Worm (Caenorhabditis elegans) whole organism, young adult: Measurements from ENCODE around the gene F32F2.4.

ENCODE experiments used
- B0261.1 ChIP-seq: sonication (generic microtip); optimal IDR thresholded peaks from 2 replicates; lab custom pipeline; 2016; ENCODE audit warnings: mild to moderate bottlenecking, missing genetic modification characterization, moderate library complexity, missing compliant biosample characterization
- ama-1 ChIP-seq, 3 experiments: fragments of 150-350 bp in 1 of 3; sonication (generic microtip) in 2 of 3; optimal IDR thresholded peaks; 2 replicates each; lab custom pipeline; 2014 to 2018; ENCODE audit warnings: missing biosample characterization in 2 of 3, missing genetic modification characterization in 2 of 3, missing genetic modification reagents in 2 of 3
- bed-1 ChIP-seq: fragments of 200-800 bp; sonication (Bioruptor generic); IDR thresholded peaks from 2 replicates; pipeline ENCODE4 v1.3.6; 2022; ENCODE audit warnings: missing genetic modification reagents, missing genetic modification characterization, missing compliant biosample characterization
- cebp-2 ChIP-seq: fragments of 200-800 bp; sonication (Bioruptor generic); IDR thresholded peaks from 2 replicates; pipeline ENCODE4 v1.3.6; 2022; ENCODE audit warnings: missing genetic modification characterization, missing compliant biosample characterization
- dpff-1 ChIP-seq: sonication (generic microtip); optimal IDR thresholded peaks from 2 replicates; lab custom pipeline; 2017; ENCODE audit warnings: mild to moderate bottlenecking, missing genetic modification characterization, missing compliant biosample characterization
- ekl-4 ChIP-seq: fragments of 200-800 bp; sonication (Bioruptor generic); IDR thresholded peaks from 2 replicates; pipeline ENCODE4 v1.3.6; 2022; ENCODE audit warnings: missing genetic modification reagents, missing genetic modification characterization, missing compliant biosample characterization
- him-1 ChIP-seq: sonication (generic microtip); optimal IDR thresholded peaks from 2 replicates; lab custom pipeline; 2016; ENCODE audit warnings: missing genotype, missing genetic modification reagents, missing genetic modification characterization, missing compliant biosample characterization
- hlh-12 ChIP-seq: sonication (generic microtip); optimal IDR thresholded peaks from 2 replicates; lab custom pipeline; 2016; ENCODE audit warnings: missing genetic modification characterization, missing compliant biosample characterization
- lin-35 ChIP-seq, 3 experiments: fragments of 150-350 bp in 2 of 3; sonication (generic microtip) in 1 of 3; optimal IDR thresholded peaks; 2 replicates each; lab custom pipeline; 2014 to 2018; ENCODE audit warnings: missing biosample characterization in 3 of 3, missing genetic modification characterization in 3 of 3, missing genetic modification reagents in 3 of 3
- snpc-4 ChIP-seq, 5 experiments: fragments of 150-350 bp in 1 of 5; sonication (generic microtip) in 4 of 5; optimal IDR thresholded peaks; 2 replicates each; lab custom pipeline; 2014 to 2018; ENCODE audit warnings: missing genetic modification characterization in 5 of 5, missing biosample characterization in 3 of 5, antibody characterized with exemption in 2 of 5, mild to moderate bottlenecking in 2 of 5, missing compliant biosample characterization in 2 of 5, missing genotype in 2 of 5, moderate library complexity in 2 of 5, missing genetic modification reagents in 1 of 5
- ztf-18 ChIP-seq: sonication (generic microtip); optimal IDR thresholded peaks from 2 replicates; lab custom pipeline; 2016; ENCODE audit warnings: missing genotype, mild to moderate bottlenecking, missing genetic modification characterization, missing compliant biosample characterization
- ztf-26 ChIP-seq: sonication (generic microtip); optimal IDR thresholded peaks from 2 replicates; lab custom pipeline; 2017; ENCODE audit warnings: missing genetic modification characterization, missing compliant biosample characterization
- ztf-28 ChIP-seq: fragments of 200-800 bp; sonication (Bioruptor generic); IDR thresholded peaks from 2 replicates; pipeline ENCODE4 v1.3.6; 2022; ENCODE audit warnings: missing genetic modification reagents, missing genetic modification characterization, missing compliant biosample characterization

- no peak for TF ChIP-seq lin-35 (GFP tag; optimal IDR thresholded peaks at IDR 0.05; lab: Kevin White, UChicago)
- TF ChIP-seq ztf-26 (tag; lab: Kevin White, UChicago) = no peak
- TF ChIP-seq dpff-1 (tag; lab: Kevin White, UChicago) = no peak
- TF ChIP-seq cebp-2 = no peak
- no peak for TF ChIP-seq ama-1 (optimal IDR thresholded peaks at IDR 0.05; lab: Kevin White, UChicago)
- TF ChIP-seq ama-1 (GFP tag; optimal IDR thresholded peaks at IDR 0.05; lab: Kevin White, UChicago) = no peak
- no peak for TF ChIP-seq hlh-12 (tag; lab: Kevin White, UChicago)
- no peak for TF ChIP-seq B0261.1 (tag; lab: Kevin White, UChicago)
- TF ChIP-seq ztf-28 = no peak
- TF ChIP-seq bed-1 (GFP tag; lab: Robert Waterston, UW) = no peak
- no peak for TF ChIP-seq him-1 (tag; lab: Kevin White, UChicago)
- no peak for TF ChIP-seq ztf-18 (tag; lab: Kevin White, UChicago)
- TF ChIP-seq snpc-4 (GFP tag; optimal IDR thresholded peaks at IDR 0.05; lab: Kevin White, UChicago) = no peak
- no peak for TF ChIP-seq snpc-4 (tag; optimal IDR thresholded peaks at IDR 0.05; lab: Kevin White, UChicago)
- TF ChIP-seq ekl-4 = no peak
Observed at ce11 chrV:13297220-13297619, 21.2 kb downstream of the F32F2.4 start, which contains the start of gene C26E1.1.
